Worm (Caenorhabditis elegans) whole organism, early embryonic: ENCODE measurements around the gene lem-2.

ENCODE experiments used
- aly-1 ChIP-seq: sonication (generic microtip); optimal IDR thresholded peaks from 2 replicates; lab custom pipeline; 2016; ENCODE audit warnings: missing genetic modification characterization, missing compliant biosample characterization
- ama-1 ChIP-seq: fragments of 150-350 bp; optimal IDR thresholded peaks from 2 replicates; lab custom pipeline; 2014
- ceh-13 ChIP-seq: fragments of 200-800 bp; sonication (Bioruptor generic); optimal IDR thresholded peaks from 2 replicates; lab custom pipeline; 2018; ENCODE audit warnings: mild to moderate bottlenecking, missing genetic modification characterization, missing compliant biosample characterization
- flt-1 ChIP-seq: fragments of 200-800 bp; sonication (Bioruptor generic); IDR thresholded peaks from 2 replicates; pipeline ENCODE4 v1.3.6; 2022; ENCODE audit warnings: missing genetic modification characterization, missing compliant biosample characterization
- hnd-1 ChIP-seq: sonication (generic microtip); optimal IDR thresholded peaks from 2 replicates; lab custom pipeline; 2016; ENCODE audit warnings: missing genetic modification characterization, missing compliant biosample characterization
- pes-1 ChIP-seq: fragments of 200-800 bp; sonication (Bioruptor generic); IDR thresholded peaks from 2 replicates; pipeline ENCODE4 v1.3.6; 2022; ENCODE audit warnings: missing genetic modification reagents, missing genetic modification characterization, missing compliant biosample characterization

DNA sequence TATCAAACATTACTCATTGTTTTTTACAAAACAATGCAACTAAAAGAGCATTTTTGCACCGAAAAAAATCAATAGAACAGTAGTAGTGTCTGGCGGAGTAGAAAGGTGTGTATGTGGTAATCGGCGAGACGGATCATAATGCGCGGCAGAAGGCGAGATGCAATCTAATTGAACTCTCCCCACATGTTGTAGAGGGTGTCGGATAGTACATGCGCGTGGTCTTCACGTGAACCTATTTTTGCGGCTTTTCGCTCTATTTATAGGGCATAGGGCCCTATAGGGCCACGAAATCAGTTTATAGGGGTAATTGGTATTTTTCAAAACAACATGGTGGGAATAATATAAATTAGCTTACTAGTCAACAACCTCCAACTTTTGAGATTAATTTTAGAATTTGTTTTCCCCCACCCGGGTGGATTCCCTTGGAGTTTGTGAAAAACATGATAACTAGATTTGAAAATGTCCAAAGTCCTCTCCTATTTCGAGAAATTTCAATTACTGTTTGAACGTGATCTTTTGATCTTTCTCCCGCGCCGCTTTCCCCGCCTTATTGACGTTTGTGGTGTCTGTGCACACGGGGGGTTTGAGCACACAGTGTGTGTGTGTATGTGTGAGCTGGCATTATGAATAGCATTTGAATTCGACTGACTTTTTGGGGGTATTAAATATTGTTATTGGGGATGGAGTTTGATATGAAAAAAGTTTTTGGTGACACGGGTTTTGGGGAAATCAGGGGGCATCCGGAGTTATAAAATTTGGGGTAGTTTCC is 20.2 kb upstream of the lem-2 start:
- TF ChIP-seq flt-1 (GFP tag; lab: Robert Waterston, UW) (no peak), ama-1 (no peak), pes-1 (GFP tag; lab: Robert Waterston, UW) (no peak), hnd-1 (tag; lab: Kevin White, UChicago) (no peak), aly-1 (tag; lab: Kevin White, UChicago) (no peak), ceh-13 (GFP tag; lab: Kevin White, UChicago) (no peak)
